Worm (Caenorhabditis elegans) whole organism, L4 larva: Measurements from ENCODE around the gene crld-1.
"Not testable (repeated sequence)": the region's sequence is repeated elsewhere in the genome, so short reads cannot be mapped to it uniquely, and the experiment has no call there.

Source experiments
- D1046.2 ChIP-seq: fragments of 200-800 bp; sonication (Bioruptor generic); IDR thresholded peaks from 2 replicates; pipeline ENCODE4 v1.3.6; 2022; ENCODE audit warnings: missing genetic modification characterization, missing compliant biosample characterization
- F26F4.8 ChIP-seq: fragments of 200-800 bp; sonication (Bioruptor generic); conservative IDR thresholded peaks from 2 replicates; pipeline ENCODE4 v1.3.6; 2022; ENCODE audit warnings: missing genetic modification characterization, missing compliant biosample characterization
- F44E2.7 ChIP-seq: fragments of 200-800 bp; sonication (Bioruptor generic); IDR thresholded peaks from 2 replicates; pipeline ENCODE4 v2.1.2; 2022; ENCODE audit warnings: missing genetic modification characterization, missing compliant biosample characterization
- T26A8.4 ChIP-seq: fragments of 200-800 bp; sonication (Bioruptor generic); IDR thresholded peaks from 2 replicates; pipeline ENCODE4 v1.3.6; 2022; ENCODE audit warnings: missing genetic modification characterization, missing compliant biosample characterization
- Y105C5A.15 ChIP-seq: fragments of 200-800 bp; sonication (Bioruptor generic); IDR thresholded peaks from 2 replicates; pipeline ENCODE4 v1.3.6; 2022; ENCODE audit warnings: missing genetic modification characterization, missing compliant biosample characterization
- Y48G9A.11 ChIP-seq: fragments of 200-800 bp; sonication (Bioruptor generic); IDR thresholded peaks from 2 replicates; pipeline ENCODE4 v1.3.6; 2022; ENCODE audit warnings: missing genetic modification reagents, missing genetic modification characterization, missing compliant biosample characterization
- Y75B8A.6 ChIP-seq: fragments of 200-800 bp; sonication (Bioruptor generic); IDR thresholded peaks from 2 replicates; pipeline ENCODE4 v1.3.6; 2022; ENCODE audit warnings: missing genetic modification reagents, missing genetic modification characterization, missing compliant biosample characterization
- ZK337.2 ChIP-seq: fragments of 200-800 bp; sonication (Bioruptor generic); IDR thresholded peaks from 2 replicates; pipeline ENCODE4 v1.3.6; 2022; ENCODE audit warnings: missing genetic modification reagents, missing genetic modification characterization, missing compliant biosample characterization
- aha-1 ChIP-seq: fragments of 150-350 bp; peaks from one replicate; lab custom pipeline; 2014; ENCODE audit warnings: missing biosample characterization, missing genetic modification characterization
- arid-1 ChIP-seq: fragments of 200-800 bp; sonication (Bioruptor generic); conservative IDR thresholded peaks from 2 replicates; pipeline ENCODE4 v1.3.6; 2022; ENCODE audit warnings: missing genetic modification reagents, missing genetic modification characterization, missing compliant biosample characterization
- ceh-44 ChIP-seq: fragments of 200-800 bp; sonication (Bioruptor generic); IDR thresholded peaks from 2 replicates; pipeline ENCODE4 v1.3.6; 2022; ENCODE audit warnings: missing genetic modification reagents, missing genetic modification characterization, missing compliant biosample characterization
- ctbp-1 ChIP-seq: fragments of 200-800 bp; sonication (Bioruptor generic); IDR thresholded peaks from 2 replicates; pipeline ENCODE4 v1.3.6; 2022; ENCODE audit warnings: missing genetic modification reagents, missing genetic modification characterization, missing compliant biosample characterization
- dmd-6 ChIP-seq: fragments of 200-800 bp; sonication (Bioruptor generic); IDR thresholded peaks from 2 replicates; pipeline ENCODE4 v1.3.6; 2022; ENCODE audit warnings: missing genetic modification reagents, missing genetic modification characterization, missing compliant biosample characterization
- dmd-8 ChIP-seq: fragments of 200-800 bp; sonication (Bioruptor generic); IDR thresholded peaks from 2 replicates; pipeline ENCODE4 v1.3.6; 2022; ENCODE audit warnings: missing genetic modification characterization, missing compliant biosample characterization
- duxl-1 ChIP-seq: sonication (generic microtip); optimal IDR thresholded peaks from 2 replicates; lab custom pipeline; 2016; ENCODE audit warnings: mild to moderate bottlenecking, missing genetic modification characterization, moderate library complexity, missing compliant biosample characterization; ENCODE audit not compliant: poor library complexity
- egl-43 ChIP-seq: fragments of 200-800 bp; sonication (Bioruptor generic); IDR thresholded peaks from 2 replicates; pipeline ENCODE4 v1.3.6; 2022; ENCODE audit warnings: missing genetic modification reagents, missing genetic modification characterization, missing compliant biosample characterization
- fos-1 ChIP-seq: fragments of 150-350 bp; optimal IDR thresholded peaks from 2 replicates; lab custom pipeline; 2014; ENCODE audit warnings: missing biosample characterization, missing genetic modification characterization
- hmg-1.1 ChIP-seq: fragments of 200-800 bp; sonication (Bioruptor generic); IDR thresholded peaks from 2 replicates; pipeline ENCODE4 v1.3.6; 2022; ENCODE audit warnings: missing genetic modification reagents, missing genetic modification characterization, missing compliant biosample characterization
- lim-7 ChIP-seq: fragments of 200-800 bp; sonication (Bioruptor generic); IDR thresholded peaks from 2 replicates; pipeline ENCODE4 v1.3.6; 2022; ENCODE audit warnings: missing genetic modification characterization, missing compliant biosample characterization
- lin-1 ChIP-seq: fragments of 200-800 bp; sonication (Bioruptor generic); IDR thresholded peaks from 2 replicates; pipeline ENCODE4 v1.3.6; 2022; ENCODE audit warnings: missing genetic modification reagents, missing genetic modification characterization, missing compliant biosample characterization
- lin-38 ChIP-seq: fragments of 200-800 bp; sonication (Bioruptor generic); IDR thresholded peaks from 2 replicates; pipeline ENCODE4 v1.3.6; 2022; ENCODE audit warnings: missing genetic modification reagents, missing genetic modification characterization, missing compliant biosample characterization
- lsy-2 ChIP-seq, 2 experiments: fragments of 150-350 bp in 1 of 2; sonication (generic microtip) in 1 of 2; optimal IDR thresholded peaks; 2 replicates each; lab custom pipeline; 2014 to 2017; ENCODE audit warnings: missing biosample characterization in 2 of 2, missing genetic modification characterization in 2 of 2
- madf-5 ChIP-seq, 2 experiments: fragments of 200-800 bp; sonication (Bioruptor generic); IDR thresholded peaks; 2 replicates each; pipeline ENCODE4 v1.3.6; 2022; ENCODE audit warnings: missing compliant biosample characterization in 2 of 2, missing genetic modification characterization in 2 of 2
- madf-9 ChIP-seq: fragments of 200-800 bp; sonication (Bioruptor generic); conservative IDR thresholded peaks from 2 replicates; pipeline ENCODE4 v1.3.6; 2022; ENCODE audit warnings: missing genetic modification reagents, missing genetic modification characterization, missing compliant biosample characterization
- mdt-29 ChIP-seq: fragments of 200-800 bp; sonication (Bioruptor generic); IDR thresholded peaks from 2 replicates; pipeline ENCODE4 v1.3.6; 2022; ENCODE audit warnings: missing genetic modification reagents, missing genetic modification characterization, missing compliant biosample characterization
- mes-2 ChIP-seq: sonication (generic microtip); optimal IDR thresholded peaks from 2 replicates; lab custom pipeline; 2016; ENCODE audit warnings: missing genotype, mild to moderate bottlenecking, missing genetic modification characterization, missing compliant biosample characterization; ENCODE audit not compliant: poor library complexity, severe bottlenecking
- pha-4 ChIP-seq, 2 experiments: fragments of 150-350 bp in 1 of 2; fragments of 200-800 bp in 1 of 2; sonication (Bioruptor generic) in 1 of 2; IDR thresholded peaks in 1 of 2; optimal IDR thresholded peaks in 1 of 2; 2 replicates each; pipeline versions ENCODE4 v1.3.6 to Lab custom; 2014 to 2022; ENCODE audit warnings: missing genetic modification characterization in 2 of 2, missing genetic modification reagents in 2 of 2, missing biosample characterization in 1 of 2, missing compliant biosample characterization in 1 of 2
- php-3 ChIP-seq: fragments of 200-800 bp; sonication (Bioruptor generic); IDR thresholded peaks from 2 replicates; pipeline ENCODE4 v1.3.6; 2022; ENCODE audit warnings: missing genetic modification reagents, missing genetic modification characterization, missing compliant biosample characterization
- pqm-1 ChIP-seq: sonication (generic microtip); optimal IDR thresholded peaks from 2 replicates; lab custom pipeline; 2017; ENCODE audit warnings: missing biosample characterization, missing genetic modification characterization
- saeg-2 ChIP-seq: fragments of 200-800 bp; sonication (Bioruptor generic); IDR thresholded peaks from 2 replicates; pipeline ENCODE4 v1.3.6; 2022; ENCODE audit warnings: missing genetic modification reagents, missing genetic modification characterization, missing compliant biosample characterization
- snpc-1.2 ChIP-seq: fragments of 200-800 bp; sonication (Bioruptor generic); IDR thresholded peaks from 2 replicates; pipeline ENCODE4 v1.3.6; 2022; ENCODE audit warnings: missing genetic modification reagents, missing genetic modification characterization, missing compliant biosample characterization
- tra-1 ChIP-seq: fragments of 200-800 bp; sonication (Bioruptor generic); IDR thresholded peaks from 2 replicates; pipeline ENCODE4 v1.3.6; 2022; ENCODE audit warnings: missing genetic modification reagents, missing genetic modification characterization, missing compliant biosample characterization
- unc-62 ChIP-seq, 3 experiments: fragments of 150-350 bp in 1 of 3; sonication (generic microtip); optimal IDR thresholded peaks in 2 of 3; peaks in 1 of 3; 1 replicate in 1 of 3; 2 replicates in 2 of 3; lab custom pipeline; 2014 to 2017; ENCODE audit warnings: missing biosample characterization in 3 of 3, missing genetic modification characterization in 3 of 3, missing genetic modification reagents in 3 of 3, missing genotype in 1 of 3
- vab-7 ChIP-seq: fragments of 200-800 bp; sonication (Bioruptor generic); IDR thresholded peaks from 2 replicates; pipeline ENCODE4 v1.3.6; 2022; ENCODE audit warnings: missing genetic modification reagents, missing genetic modification characterization, missing compliant biosample characterization
- zfp-3 ChIP-seq: fragments of 200-800 bp; sonication (Bioruptor generic); conservative IDR thresholded peaks from 2 replicates; pipeline ENCODE4 v1.3.6; 2022; ENCODE audit warnings: missing genetic modification reagents, missing genetic modification characterization, missing compliant biosample characterization

crld-1 gene

ce11 chrIV:13149276-13149675 is 5.0 kb downstream of the crld-1 start, which contains the start of gene nlp-79:
Gene nlp-79, plus strand, starts transcription at chrIV:13149576.
- TF ChIP-seq pqm-1 (tag; lab: Kevin White, UChicago) (no peak), fos-1 (tag; lab: Kevin White, UChicago) (no peak), unc-62 (GFP tag; optimal IDR thresholded peaks at IDR 0.05 in 1 of 2; lab: Kevin White, UChicago) (peak in 1 of 2 experiments; percentile 63), unc-62 (tag; optimal IDR thresholded peaks at IDR 0.05; lab: Kevin White, UChicago) (no peak), duxl-1 (tag; lab: Kevin White, UChicago) (no peak)

ce11 chrIV:13142254-13142653 is 12.0 kb downstream of the crld-1 start, which contains the start of gene spe-43:
Gene spe-43, minus strand, starts transcription at chrIV:13142354.
- TF ChIP-seq vab-7 (GFP tag; lab: Robert Waterston, UW) (no peak), aha-1 (no peak), lsy-2 (tag; optimal IDR thresholded peaks at IDR 0.05; lab: Kevin White, UChicago) (no peak), saeg-2 (GFP tag; lab: Robert Waterston, UW) (no peak), Y48G9A.11 (GFP tag; lab: Robert Waterston, UW) (no peak)

ce11 chrIV:13140792-13141191 is 13.4 kb downstream of the crld-1 start:
- peak; percentile 76 for TF ChIP-seq pha-4 (GFP tag; IDR thresholded peaks at IDR 0.05; lab: Robert Waterston, UW)
- not testable (repeated sequence) for TF ChIP-seq pha-4 (tag; optimal IDR thresholded peaks at IDR 0.05; lab: Kevin White, UChicago)
- peak; percentile 59 for TF ChIP-seq T26A8.4 (GFP tag; lab: Robert Waterston, UW)
- TF ChIP-seq snpc-1.2 (GFP tag; lab: Robert Waterston, UW), result peak; percentile 87
- TF ChIP-seq dmd-8 (GFP tag; lab: Robert Waterston, UW), result peak; percentile 82
- TF ChIP-seq php-3 (GFP tag; lab: Robert Waterston, UW), result 0 out of 2 replicates have a peak, but pooled peaks have one; percentile 9
- 0 out of 2 replicates have a peak, but pooled peaks have one; percentile 68 for TF ChIP-seq Y75B8A.6 (GFP tag; lab: Robert Waterston, UW)
- 0 out of 2 replicates have a peak, but pooled peaks have one; percentile 58 for TF ChIP-seq ceh-44 (GFP tag; lab: Robert Waterston, UW)
- TF ChIP-seq saeg-2 (GFP tag; lab: Robert Waterston, UW), result 0 out of 2 replicates have a peak, but pooled peaks have one; percentile 41
- TF ChIP-seq lin-1, result peak; percentile 56; the same call in 1 of the 2 replicates
- peak; percentile 76 to 82; a peak in 1 of 4 replicates for TF ChIP-seq madf-5 (GFP tag; IDR thresholded peaks at IDR 0.05; lab: Robert Waterston, UW)
- TF ChIP-seq mes-2 (tag; lab: Kevin White, UChicago), result peak; percentile 18
- TF ChIP-seq mdt-29, result peak; percentile 63; the same call in 1 of the 2 replicates
- TF ChIP-seq ctbp-1 (GFP tag; lab: Robert Waterston, UW), result peak; percentile 53; the same call in 1 of the 2 replicates
- TF ChIP-seq lin-38, result peak; percentile 76
- peak; percentile 71; the same call in 1 of the 2 replicates for TF ChIP-seq Y105C5A.15 (GFP tag; lab: Robert Waterston, UW)
- TF ChIP-seq ZK337.2, result 0 out of 2 replicates have a peak, but pooled peaks have one; percentile 12
- peak; percentile 85 for TF ChIP-seq vab-7 (GFP tag; lab: Robert Waterston, UW)
- peak; percentile 88 for TF ChIP-seq arid-1 (GFP tag; lab: Robert Waterston, UW)
- TF ChIP-seq hmg-1.1 (GFP tag; lab: Robert Waterston, UW), result peak; percentile 39; the same call in 1 of the 2 replicates
- TF ChIP-seq egl-43 (GFP tag; lab: Robert Waterston, UW), result peak; percentile 87
- TF ChIP-seq zfp-3 (GFP tag; lab: Robert Waterston, UW), result peak; percentile 27; the same call in 1 of the 2 replicates
- TF ChIP-seq lim-7 (GFP tag; lab: Robert Waterston, UW), result peak; percentile 92
- TF ChIP-seq F44E2.7 (GFP tag; lab: Robert Waterston, UW), result peak; percentile 81; the same call in 1 of the 2 replicates
- 0 out of 2 replicates have a peak, but pooled peaks have one; percentile 10 for TF ChIP-seq dmd-6 (GFP tag; lab: Robert Waterston, UW)
- peak; percentile 47; the same call in 1 of the 2 replicates for TF ChIP-seq tra-1 (GFP tag; lab: Robert Waterston, UW)
- peak; percentile 64 for TF ChIP-seq Y48G9A.11 (GFP tag; lab: Robert Waterston, UW)
- TF ChIP-seq F26F4.8 (GFP tag; lab: Robert Waterston, UW), result peak; percentile 91
- peak; percentile 44; the same call in 1 of the 2 replicates for TF ChIP-seq D1046.2 (GFP tag; lab: Robert Waterston, UW)
- TF ChIP-seq madf-9 (GFP tag; lab: Robert Waterston, UW), result peak; percentile 69
- TF ChIP-seq, all 104 proteins: peak for 29; not testable (repeated sequence) for 75
